Worm (Caenorhabditis elegans) whole organism, young adult: Measurements from ENCODE around the gene sod-3.

Experiments used
- F23B12.7 ChIP-seq: sonication (generic microtip); optimal IDR thresholded peaks from 2 replicates; lab custom pipeline; 2017; ENCODE audit warnings: missing genetic modification characterization, mild to moderate bottlenecking, missing compliant biosample characterization, antibody characterized with exemption, moderate library complexity; ENCODE audit not compliant: insufficient read depth
- K11D2.4 ChIP-seq: fragments of 200-800 bp; sonication (Bioruptor generic); IDR thresholded peaks from 2 replicates; pipeline ENCODE4 v1.3.6; 2022; ENCODE audit warnings: missing genetic modification reagents, missing genetic modification characterization, missing compliant biosample characterization
- ama-1 ChIP-seq, 3 experiments: fragments of 150-350 bp in 1 of 3; sonication (generic microtip) in 2 of 3; optimal IDR thresholded peaks; 2 replicates each; lab custom pipeline; 2014 to 2018; ENCODE audit warnings: missing biosample characterization in 2 of 3, missing genetic modification characterization in 2 of 3, missing genetic modification reagents in 2 of 3
- attf-5 ChIP-seq: fragments of 200-800 bp; sonication (Bioruptor generic); optimal IDR thresholded peaks from 2 replicates; lab custom pipeline; 2018; ENCODE audit warnings: mild to moderate bottlenecking, missing genetic modification characterization, missing compliant biosample characterization
- bed-1 ChIP-seq: fragments of 200-800 bp; sonication (Bioruptor generic); IDR thresholded peaks from 2 replicates; pipeline ENCODE4 v1.3.6; 2022; ENCODE audit warnings: missing genetic modification reagents, missing genetic modification characterization, missing compliant biosample characterization
- egl-18 ChIP-seq: fragments of 200-800 bp; sonication (Bioruptor generic); IDR thresholded peaks from 2 replicates; pipeline ENCODE4 v1.3.6; 2022; ENCODE audit warnings: missing genetic modification reagents, missing genetic modification characterization, missing compliant biosample characterization
- hrde-1 ChIP-seq: sonication (generic microtip); optimal IDR thresholded peaks from 2 replicates; lab custom pipeline; 2016; ENCODE audit warnings: missing genetic modification characterization, mild to moderate bottlenecking, missing compliant biosample characterization, moderate library complexity, missing genotype, missing genetic modification reagents, borderline replicate concordance
- lin-35 ChIP-seq, 3 experiments: fragments of 150-350 bp in 2 of 3; sonication (generic microtip) in 1 of 3; optimal IDR thresholded peaks; 2 replicates each; lab custom pipeline; 2014 to 2018; ENCODE audit warnings: missing biosample characterization in 3 of 3, missing genetic modification characterization in 3 of 3, missing genetic modification reagents in 3 of 3
- nfyb-1 ChIP-seq: fragments of 200-800 bp; sonication (Bioruptor generic); IDR thresholded peaks from 2 replicates; pipeline ENCODE4 v1.3.6; 2022; ENCODE audit warnings: missing genetic modification reagents, missing genetic modification characterization, missing compliant biosample characterization
- pbrm-1 ChIP-seq: fragments of 200-800 bp; sonication (Bioruptor generic); IDR thresholded peaks from 2 replicates; pipeline ENCODE4 v1.3.6; 2022; ENCODE audit warnings: missing genetic modification reagents, missing genetic modification characterization, missing compliant biosample characterization
- rpc-1 ChIP-seq, 2 experiments: fragments of 150-350 bp in 1 of 2; sonication (generic microtip) in 1 of 2; optimal IDR thresholded peaks; 2 replicates each; lab custom pipeline; 2014 to 2018; ENCODE audit warnings: missing biosample characterization in 1 of 2, missing genetic modification characterization in 1 of 2, missing genetic modification reagents in 1 of 2, missing genotype in 1 of 2
- sdz-38 ChIP-seq: sonication (generic microtip); optimal IDR thresholded peaks from 2 replicates; lab custom pipeline; 2016; ENCODE audit warnings: missing genotype, missing genetic modification characterization, missing compliant biosample characterization
- unc-130 ChIP-seq: sonication (generic microtip); optimal IDR thresholded peaks from 2 replicates; lab custom pipeline; 2016; ENCODE audit warnings: missing genetic modification reagents, missing genetic modification characterization, missing compliant biosample characterization
- unc-62 ChIP-seq: fragments of 150-350 bp; optimal IDR thresholded peaks from 2 replicates; lab custom pipeline; 2014; ENCODE audit warnings: missing biosample characterization, missing genetic modification reagents, missing genetic modification characterization

DNA sequence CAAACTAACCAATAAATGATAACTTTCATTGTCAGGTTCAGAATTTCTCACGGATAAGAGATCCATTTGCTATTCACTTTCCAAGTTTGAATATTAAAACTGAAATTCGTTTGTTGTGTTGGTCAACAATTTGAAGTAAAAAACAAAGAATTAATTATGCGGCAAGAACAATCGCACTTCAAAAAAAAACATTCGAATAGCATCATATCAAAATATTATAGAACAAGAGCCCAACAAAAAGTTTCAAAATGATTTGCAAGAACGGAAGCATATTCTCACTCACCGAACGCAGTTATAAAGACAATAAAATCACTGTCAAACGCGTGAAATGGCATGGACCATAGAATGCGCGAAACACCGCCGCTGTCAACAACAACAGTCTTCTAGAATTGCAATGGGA is 41.9 kb downstream of the sod-3 start, which contains the start of gene K09E3.7:
- no peak for TF ChIP-seq egl-18
- no peak for TF ChIP-seq sdz-38 (tag; lab: Kevin White, UChicago)
- no peak for TF ChIP-seq rpc-1 (optimal IDR thresholded peaks at IDR 0.05; lab: Kevin White, UChicago)
- TF ChIP-seq rpc-1 (tag; optimal IDR thresholded peaks at IDR 0.05; lab: Kevin White, UChicago): no peak
- TF ChIP-seq unc-62: no peak
- no peak for TF ChIP-seq hrde-1 (tag; lab: Kevin White, UChicago)
- no peak for TF ChIP-seq pbrm-1 (GFP tag; lab: Robert Waterston, UW)
- no peak for TF ChIP-seq lin-35 (GFP tag; optimal IDR thresholded peaks at IDR 0.05; lab: Kevin White, UChicago)
- TF ChIP-seq K11D2.4 (GFP tag; lab: Robert Waterston, UW): no peak
- no peak for TF ChIP-seq bed-1
- TF ChIP-seq unc-130 (GFP tag; lab: Kevin White, UChicago): no peak
- no peak for TF ChIP-seq attf-5 (GFP tag; lab: Kevin White, UChicago)
- TF ChIP-seq nfyb-1 (GFP tag; lab: Robert Waterston, UW): no peak
- TF ChIP-seq F23B12.7: no peak
- no peak for TF ChIP-seq ama-1 (optimal IDR thresholded peaks at IDR 0.05; lab: Kevin White, UChicago)
- no peak for TF ChIP-seq ama-1 (GFP tag; optimal IDR thresholded peaks at IDR 0.05; lab: Kevin White, UChicago)
